Worm (Caenorhabditis elegans) whole organism, L4/young adult: ENCODE measurements around the gene C36A4.4.

ENCODE experiments used
- dao-5 ChIP-seq: sonication (generic microtip); optimal IDR thresholded peaks from 2 replicates; lab custom pipeline; 2016; ENCODE audit warnings: missing genotype, missing genetic modification characterization, moderate library complexity, missing compliant biosample characterization
- him-1 ChIP-seq: sonication (generic microtip); optimal IDR thresholded peaks from 2 replicates; lab custom pipeline; 2016; ENCODE audit warnings: missing genotype, missing genetic modification reagents, missing genetic modification characterization, missing compliant biosample characterization

DNA sequence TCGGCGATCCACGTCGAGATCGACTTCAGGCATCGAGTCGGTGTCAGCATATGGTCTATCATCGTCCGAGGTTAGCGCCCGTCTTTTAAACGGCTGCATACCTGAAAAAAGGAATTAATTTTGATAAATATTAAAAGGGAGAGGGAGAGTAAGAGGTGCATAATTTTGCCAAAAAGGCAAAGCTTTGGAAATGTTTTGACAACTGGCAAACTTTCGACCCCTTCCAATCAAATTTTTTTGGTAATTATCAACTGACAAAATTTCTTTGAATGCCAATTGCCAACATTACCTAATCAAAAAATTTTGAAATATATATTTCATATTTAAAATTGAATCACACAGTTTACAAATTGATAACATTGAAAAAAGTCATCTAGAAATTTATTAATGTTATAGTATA, 23.8 kb downstream of the C36A4.4 start, which contains the start of gene dpy-27:
- no peak for TF ChIP-seq dao-5
- no peak for TF ChIP-seq him-1 (tag; lab: Kevin White, UChicago)
